Worm (Caenorhabditis elegans) whole organism, mixed stage, embryonic: ENCODE results near the gene prmt-9.
A peak's percentile ranks its signal among the peaks of the same experiment; 100 is the strongest.
"Not testable (repeated sequence)": the region's sequence is repeated elsewhere in the genome, so short reads cannot be mapped to it uniquely, and the experiment has no call there.

ENCODE experiments used
- bed-3 ChIP-seq: fragments of 200-800 bp; sonication (Bioruptor generic); optimal IDR thresholded peaks from 3 replicates; lab custom pipeline; 2018; ENCODE audit warnings: mild to moderate bottlenecking, missing genetic modification characterization, moderate library complexity, missing compliant biosample characterization
- blmp-1 ChIP-seq: fragments of 150-350 bp; optimal IDR thresholded peaks from 2 replicates; lab custom pipeline; 2014; ENCODE audit warnings: missing biosample characterization, missing genetic modification characterization
- ceh-39 ChIP-seq: fragments of 150-350 bp; optimal IDR thresholded peaks from 2 replicates; lab custom pipeline; 2014; ENCODE audit warnings: missing biosample characterization, missing genetic modification characterization
- ceh-43 ChIP-seq: fragments of 200-800 bp; sonication (Bioruptor generic); optimal IDR thresholded peaks from 2 replicates; lab custom pipeline; 2018; ENCODE audit warnings: mild to moderate bottlenecking, missing genetic modification characterization, moderate library complexity, missing compliant biosample characterization
- ces-1 ChIP-seq: fragments of 150-350 bp; optimal IDR thresholded peaks from 2 replicates; lab custom pipeline; 2014; ENCODE audit warnings: missing biosample characterization, missing genetic modification reagents, missing genetic modification characterization
- cnd-1 ChIP-seq: fragments of 200-800 bp; sonication (Bioruptor generic); optimal IDR thresholded peaks from 2 replicates; lab custom pipeline; 2018; ENCODE audit warnings: mild to moderate bottlenecking, missing genetic modification characterization, missing compliant biosample characterization
- elt-1 ChIP-seq: sonication (generic microtip); optimal IDR thresholded peaks from 2 replicates; lab custom pipeline; 2017; ENCODE audit warnings: missing genetic modification characterization, mild to moderate bottlenecking, missing compliant biosample characterization, antibody characterized with exemption, moderate library complexity, borderline replicate concordance; ENCODE audit not compliant: insufficient read depth
- elt-3 ChIP-seq: fragments of 150-350 bp; optimal IDR thresholded peaks from 2 replicates; lab custom pipeline; 2014; ENCODE audit warnings: missing biosample characterization, missing genetic modification characterization
- ham-2 ChIP-seq: fragments of 200-800 bp; sonication (Bioruptor generic); optimal IDR thresholded peaks from 2 replicates; lab custom pipeline; 2018; ENCODE audit warnings: mild to moderate bottlenecking, missing genetic modification characterization, missing compliant biosample characterization
- hlh-1 ChIP-seq: fragments of 150-350 bp; optimal IDR thresholded peaks from 2 replicates; lab custom pipeline; 2014; ENCODE audit warnings: missing biosample characterization, missing genetic modification reagents, missing genetic modification characterization
- lin-32 ChIP-seq: fragments of 200-800 bp; sonication (Bioruptor generic); optimal IDR thresholded peaks from 2 replicates; lab custom pipeline; 2018; ENCODE audit warnings: mild to moderate bottlenecking, missing genetic modification characterization, missing compliant biosample characterization
- lsy-2 ChIP-seq: fragments of 150-350 bp; optimal IDR thresholded peaks from 2 replicates; lab custom pipeline; 2014; ENCODE audit warnings: missing biosample characterization, missing genetic modification characterization
- mab-5 ChIP-seq: fragments of 150-350 bp; optimal IDR thresholded peaks from 2 replicates; lab custom pipeline; 2014; ENCODE audit warnings: missing biosample characterization, missing genetic modification characterization
- mep-1 ChIP-seq: fragments of 150-350 bp; optimal IDR thresholded peaks from 2 replicates; lab custom pipeline; 2017; ENCODE audit warnings: missing biosample characterization, missing genetic modification reagents, missing genetic modification characterization, inconsistent platforms
- mls-2 ChIP-seq: sonication (generic microtip); optimal IDR thresholded peaks from 2 replicates; lab custom pipeline; 2016; ENCODE audit warnings: mild to moderate bottlenecking, missing genetic modification characterization, moderate library complexity, missing compliant biosample characterization
- nhr-12 ChIP-seq: fragments of 150-350 bp; optimal IDR thresholded peaks from 2 replicates; lab custom pipeline; 2014; ENCODE audit warnings: missing biosample characterization, missing genetic modification characterization
- nhr-2 ChIP-seq: fragments of 150-350 bp; optimal IDR thresholded peaks from 2 replicates; lab custom pipeline; 2014; ENCODE audit warnings: missing biosample characterization, missing genetic modification characterization
- nhr-237 ChIP-seq: fragments of 150-350 bp; optimal IDR thresholded peaks from 2 replicates; lab custom pipeline; 2014; ENCODE audit warnings: missing biosample characterization, missing genetic modification characterization
- nhr-76 ChIP-seq: sonication (generic microtip); optimal IDR thresholded peaks from 2 replicates; lab custom pipeline; 2017; ENCODE audit warnings: missing biosample characterization, missing genetic modification characterization
- pha-4 ChIP-seq: fragments of 150-350 bp; optimal IDR thresholded peaks from 2 replicates; lab custom pipeline; 2018; ENCODE audit warnings: missing biosample characterization, missing genetic modification reagents, missing genetic modification characterization
- tbx-8 ChIP-seq: fragments of 200-800 bp; sonication (Bioruptor generic); optimal IDR thresholded peaks from 2 replicates; lab custom pipeline; 2018; ENCODE audit warnings: mild to moderate bottlenecking, missing genetic modification characterization, moderate library complexity, missing compliant biosample characterization
- unc-120 ChIP-seq: sonication (generic microtip); optimal IDR thresholded peaks from 2 replicates; lab custom pipeline; 2017; ENCODE audit warnings: missing genetic modification characterization, missing compliant biosample characterization; ENCODE audit not compliant: poor library complexity, severe bottlenecking
- unc-39 ChIP-seq: fragments of 150-350 bp; optimal IDR thresholded peaks from 2 replicates; lab custom pipeline; 2014; ENCODE audit warnings: missing biosample characterization, missing genetic modification characterization
- unc-62 ChIP-seq: fragments of 150-350 bp; optimal IDR thresholded peaks from 2 replicates; lab custom pipeline; 2014; ENCODE audit warnings: missing biosample characterization, missing genetic modification reagents, missing genetic modification characterization
- zip-8 ChIP-seq: fragments of 150-350 bp; optimal IDR thresholded peaks from 2 replicates; lab custom pipeline; 2014; ENCODE audit warnings: missing biosample characterization, missing genetic modification characterization
- ztf-11 ChIP-seq: fragments of 150-350 bp; optimal IDR thresholded peaks from 2 replicates; lab custom pipeline; 2014; ENCODE audit warnings: missing biosample characterization, missing genetic modification characterization

Gene prmt-9

DNA sequence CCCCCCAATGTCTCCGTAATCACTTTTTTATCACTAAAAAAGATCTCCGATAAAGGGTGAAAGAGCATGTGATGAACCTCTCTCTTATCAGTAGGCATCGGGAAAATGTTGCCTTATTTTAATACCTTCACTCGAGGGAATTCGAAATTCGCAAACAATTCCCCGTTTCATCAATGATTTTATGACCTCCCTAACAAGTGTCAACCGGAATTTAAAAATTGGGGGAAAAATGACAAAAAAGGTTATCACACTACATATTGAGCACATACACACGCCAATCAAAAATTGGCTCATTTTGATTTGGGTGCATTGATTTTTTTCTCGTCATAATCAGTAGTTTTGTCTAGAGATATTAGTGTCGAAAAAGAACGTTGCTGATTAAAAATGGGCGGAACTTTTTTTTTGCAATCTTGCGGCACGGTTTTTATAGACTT, 5.5 kb upstream of the prmt-9 start:
- TF ChIP-seq lsy-2 (tag; lab: Kevin White, UChicago) (no peak), nhr-2 (tag; lab: Kevin White, UChicago) (no peak), ceh-39 (tag; lab: Kevin White, UChicago) (no peak), elt-1 (peak; percentile 29), unc-62 (no peak)

DNA sequence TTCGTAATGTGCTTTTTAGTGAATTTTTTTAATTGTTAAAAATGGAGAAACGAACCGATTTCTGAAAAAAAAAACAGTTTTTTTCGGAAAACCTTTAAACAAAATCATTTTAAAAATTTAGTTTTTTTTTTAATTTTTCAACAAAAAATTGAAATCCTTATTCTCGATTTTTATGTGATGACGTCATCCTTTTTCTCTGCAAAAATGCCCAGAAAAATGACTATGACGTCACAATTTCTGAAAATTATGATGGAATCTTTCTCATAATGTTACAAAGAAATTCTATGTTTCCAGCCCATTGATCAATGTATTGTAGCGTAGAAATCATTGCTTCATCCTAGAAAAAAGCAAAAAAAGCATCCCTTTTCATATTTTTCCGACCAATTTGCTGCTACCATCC, 5.1 kb upstream of the prmt-9 start:
- TF ChIP-seq blmp-1 (tag; lab: Kevin White, UChicago) (no peak), ztf-11 (tag; lab: Kevin White, UChicago) (no peak), bed-3 (GFP tag; lab: Kevin White, UChicago) (no peak), zip-8 (tag; lab: Kevin White, UChicago) (peak; percentile 100), hlh-1 (no peak), mab-5 (tag; lab: Kevin White, UChicago) (no peak), unc-62 (no peak), nhr-237 (no peak)

DNA sequence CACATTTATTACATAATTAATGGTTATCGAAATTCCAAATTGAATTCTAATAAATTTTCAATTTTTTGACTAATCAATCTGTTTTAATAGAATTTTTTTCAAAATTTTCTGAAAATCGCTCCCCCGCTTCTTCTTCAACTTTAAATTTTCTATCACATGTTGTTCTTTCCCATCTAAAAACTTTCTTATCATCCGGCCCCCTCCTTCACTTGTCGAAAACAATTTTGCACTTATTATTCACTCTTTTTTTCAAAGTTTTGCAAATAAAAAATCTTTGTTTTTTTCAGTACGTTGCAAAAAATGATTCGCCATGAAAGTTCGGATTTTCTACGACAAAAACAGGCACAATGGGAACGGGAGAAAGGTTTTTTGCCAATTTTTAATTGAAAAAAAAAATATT, 4.2 kb upstream of the prmt-9 start, which contains the start of gene T23B5.3:
Gene T23B5.3, plus strand, starts transcription at position 301 of the 400 bp plus-strand sequence.
- TF ChIP-seq nhr-76 (tag; lab: Kevin White, UChicago) (no peak), bed-3 (GFP tag; lab: Kevin White, UChicago) (no peak), unc-39 (tag; lab: Kevin White, UChicago) (no peak), ztf-11 (tag; lab: Kevin White, UChicago) (no peak), ham-2 (GFP tag; lab: Kevin White, UChicago) (no peak), lin-32 (GFP tag; lab: Kevin White, UChicago) (no peak), unc-62 (no peak), blmp-1 (tag; lab: Kevin White, UChicago) (no peak), ces-1 (GFP tag; lab: Kevin White, UChicago) (no peak), zip-8 (tag; lab: Kevin White, UChicago) (no peak), mls-2 (tag; lab: Kevin White, UChicago) (no peak), cnd-1 (tag; lab: Kevin White, UChicago) (no peak), pha-4 (no peak), ceh-43 (GFP tag; lab: Kevin White, UChicago) (no peak), unc-120 (tag; lab: Kevin White, UChicago) (no peak), nhr-12 (tag; lab: Kevin White, UChicago) (no peak), nhr-2 (tag; lab: Kevin White, UChicago) (no peak), tbx-8 (GFP tag; lab: Kevin White, UChicago) (no peak), ceh-39 (tag; lab: Kevin White, UChicago) (no peak)
- TF ChIP-seq, all 35 proteins: peak for 0

ce11 chrIV:12685827-12686226, 1.6 kb upstream of the prmt-9 start:
- TF ChIP-seq unc-62 (peak; percentile 70), cnd-1 (tag; lab: Kevin White, UChicago) (peak; percentile 85), hlh-1 (peak; percentile 58), nhr-2 (tag; lab: Kevin White, UChicago) (peak; percentile 46), lin-32 (GFP tag; lab: Kevin White, UChicago) (peak; percentile 75), ces-1 (GFP tag; lab: Kevin White, UChicago) (peak; percentile 20), mep-1 (tag; lab: Kevin White, UChicago) (peak; percentile 30), nhr-76 (tag; lab: Kevin White, UChicago) (no peak), ham-2 (GFP tag; lab: Kevin White, UChicago) (no peak)
- TF ChIP-seq, all 35 proteins: peak for 7

DNA sequence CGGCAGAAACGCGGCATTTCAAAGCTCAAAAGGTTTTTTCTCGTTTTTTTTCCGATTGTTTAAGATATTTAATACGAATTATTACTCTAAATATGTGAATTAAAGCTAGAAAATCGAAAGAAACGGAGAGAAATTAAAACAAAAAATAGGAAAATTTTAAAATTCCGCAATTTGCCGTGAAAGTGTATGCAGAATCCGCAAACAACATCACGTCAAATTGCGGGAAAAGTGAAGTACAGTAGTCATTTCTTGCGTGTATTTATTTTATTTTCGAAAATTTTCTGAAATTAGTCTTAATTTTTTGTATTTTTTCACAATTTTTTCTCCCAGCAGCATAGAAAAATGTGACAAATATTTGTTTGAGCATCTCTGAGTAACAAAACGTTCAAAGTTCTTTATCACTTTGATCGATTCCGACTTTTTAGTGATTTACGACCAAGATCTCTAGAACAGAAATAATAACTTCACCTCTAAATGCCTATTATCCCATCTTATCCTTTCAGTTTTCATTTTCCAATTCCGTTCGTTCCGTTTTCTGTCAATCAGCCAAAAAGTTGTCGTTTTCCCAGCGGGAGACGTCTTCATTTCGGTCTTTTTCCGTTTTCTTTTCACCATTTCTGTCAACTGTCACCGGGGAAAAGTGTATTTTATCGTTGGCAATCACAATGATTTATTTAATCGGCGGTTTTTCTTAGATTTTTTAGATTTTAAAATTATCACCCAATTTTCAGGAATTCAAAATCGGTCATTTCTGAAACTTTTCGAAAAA, 832 bp upstream of the prmt-9 start:
- TF ChIP-seq lin-32 (GFP tag; lab: Kevin White, UChicago) = no peak
- peak; percentile 5 for TF ChIP-seq blmp-1 (tag; lab: Kevin White, UChicago)
- no peak for TF ChIP-seq cnd-1 (tag; lab: Kevin White, UChicago)
- no peak for TF ChIP-seq lsy-2 (tag; lab: Kevin White, UChicago)
- no peak for TF ChIP-seq mep-1 (tag; lab: Kevin White, UChicago)

ce11 chrIV:12677137-12677536, 7.0 kb downstream of the prmt-9 start, which contains the start of gene T23B5.6:
TSS of gene T23B5.6 (minus strand) at chrIV:12677237.
- TF ChIP-seq nhr-2 (tag; lab: Kevin White, UChicago); elt-3; unc-39 (tag; lab: Kevin White, UChicago): not testable (repeated sequence)
